Fruit fly (Drosophila melanogaster): ENCODE measurements around the gene CG3652.

The CG3652 gene

dm6 chr2L:4377747-4378146 is 15.9 kb downstream of the CG3652 start:
- TF ChIP-seq CG9705 (GFP tag; optimal IDR thresholded peaks at IDR 0.05), result no peak
- no peak for TF ChIP-seq CrebA (GFP tag; optimal IDR thresholded peaks at IDR 0.05; ENCODE audit: borderline replicate concordance)
- TF ChIP-seq Abd-B (GFP tag; optimal IDR thresholded peaks at IDR 0.05), result no peak
- no peak for TF ChIP-seq dmrt93B (GFP tag; optimal IDR thresholded peaks at IDR 0.05)
- TF ChIP-seq foxo (GFP tag; optimal IDR thresholded peaks at IDR 0.05), result no peak
- TF ChIP-seq br (GFP tag; optimal IDR thresholded peaks at IDR 0.05), result no peak
- TF ChIP-seq Myc (optimal IDR thresholded peaks at IDR 0.05), result no peak
- TF ChIP-seq OdsH (GFP tag; optimal IDR thresholded peaks at IDR 0.05), result no peak
- no peak for TF ChIP-seq N (GFP tag; optimal IDR thresholded peaks at IDR 0.05)
- no peak for TF ChIP-seq rgr (GFP tag; optimal IDR thresholded peaks at IDR 0.05)
- no peak for TF ChIP-seq pan (optimal IDR thresholded peaks at IDR 0.05)
- TF ChIP-seq GATAd (GFP tag; optimal IDR thresholded peaks at IDR 0.05), result no peak
- TF ChIP-seq jim (GFP tag; optimal IDR thresholded peaks at IDR 0.05), result no peak

dm6 chr2L:4375035-4376009 is 18.4 kb downstream of the CG3652 start:
- TF ChIP-seq lola (GFP tag; optimal IDR thresholded peaks at IDR 0.05) (no peak), psq (GFP tag; optimal IDR thresholded peaks at IDR 0.05) (peak; percentile 18), dl (GFP tag; optimal IDR thresholded peaks at IDR 0.05; ENCODE audit: insufficient read depth in 1 of 2, partially characterized antibody in 2 of 2) (no peak), Hr78 (GFP tag; optimal IDR thresholded peaks at IDR 0.05) (no peak)

dm6 chr2L:4372802-4373570 is 20.7 kb downstream of the CG3652 start:
- TF ChIP-seq Sp1 (GFP tag; optimal IDR thresholded peaks at IDR 0.05) (no peak), Hr78 (GFP tag; optimal IDR thresholded peaks at IDR 0.05) (no peak), Rel (GFP tag; optimal IDR thresholded peaks at IDR 0.05) (no peak), Rel (tag; optimal IDR thresholded peaks at IDR 0.05) (no peak), brk (GFP tag; optimal IDR thresholded peaks at IDR 0.05) (no peak), dl (GFP tag; optimal IDR thresholded peaks at IDR 0.05; ENCODE audit: insufficient read depth in 1 of 2, partially characterized antibody in 2 of 2) (no peak), dsf (GFP tag; optimal IDR thresholded peaks at IDR 0.05; ENCODE audit: borderline replicate concordance) (no peak), N (GFP tag; optimal IDR thresholded peaks at IDR 0.05) (no peak), OdsH (GFP tag; optimal IDR thresholded peaks at IDR 0.05) (no peak)

dm6 chr2L:4371516-4372136 is 22.1 kb downstream of the CG3652 start:
- TF ChIP-seq ey (GFP tag; optimal IDR thresholded peaks at IDR 0.05), result peak; percentile 37
- TF ChIP-seq psq (GFP tag; optimal IDR thresholded peaks at IDR 0.05), result peak; percentile 68
- peak; percentile 41 for TF ChIP-seq Jra (GFP tag; optimal IDR thresholded peaks at IDR 0.05)
- no peak for TF ChIP-seq GATAd (GFP tag; optimal IDR thresholded peaks at IDR 0.05)
- TF ChIP-seq Vsx2 (GFP tag; optimal IDR thresholded peaks at IDR 0.05; ENCODE audit: partially characterized antibody), result peak; percentile 65
- peak in 1 of 2 experiments; percentile 72 for TF ChIP-seq foxo (GFP tag; optimal IDR thresholded peaks at IDR 0.05)
- peak in 1 of 2 experiments; percentile 24 for TF ChIP-seq dl (GFP tag; optimal IDR thresholded peaks at IDR 0.05; ENCODE audit: insufficient read depth in 1 of 2, partially characterized antibody in 2 of 2)
- TF ChIP-seq usp (GFP tag; optimal IDR thresholded peaks at IDR 0.05), result no peak
- TF ChIP-seq N (GFP tag; optimal IDR thresholded peaks at IDR 0.05), result peak; percentile 50
- peak; percentile 74 for TF ChIP-seq woc (GFP tag; optimal IDR thresholded peaks at IDR 0.05)
- TF ChIP-seq sage (GFP tag; optimal IDR thresholded peaks at IDR 0.05), result peak; percentile 30
- peak; percentile 27 for TF ChIP-seq dmrt93B (GFP tag; optimal IDR thresholded peaks at IDR 0.05)
- peak; percentile 76 for TF ChIP-seq Sp1 (GFP tag; optimal IDR thresholded peaks at IDR 0.05)
- no peak for TF ChIP-seq sv (GFP tag; optimal IDR thresholded peaks at IDR 0.05)
- no peak for TF ChIP-seq CG32264 (GFP tag; optimal IDR thresholded peaks at IDR 0.05)
- TF ChIP-seq br (GFP tag; optimal IDR thresholded peaks at IDR 0.05), result peak; percentile 57
- peak; percentile 67 for TF ChIP-seq OdsH (GFP tag; optimal IDR thresholded peaks at IDR 0.05)
- peak; percentile 58 for TF ChIP-seq Dif (GFP tag; optimal IDR thresholded peaks at IDR 0.05; ENCODE audit: partially characterized antibody)
- TF ChIP-seq Hnf4 (GFP tag; optimal IDR thresholded peaks at IDR 0.05), result peak; percentile 17
- peak; percentile 37 for TF ChIP-seq CG9705 (GFP tag; optimal IDR thresholded peaks at IDR 0.05)
- TF ChIP-seq h (GFP tag; optimal IDR thresholded peaks at IDR 0.05), result peak; percentile 66
- TF ChIP-seq rgr (GFP tag; optimal IDR thresholded peaks at IDR 0.05), result peak; percentile 67
- peak; percentile 73 for TF ChIP-seq HLH106 (tag; optimal IDR thresholded peaks at IDR 0.05)
- TF ChIP-seq Hr83 (GFP tag; optimal IDR thresholded peaks at IDR 0.05; ENCODE audit: poor library complexity, severe bottlenecking), result peak; percentile 68
- no peak for TF ChIP-seq Hr78 (GFP tag; optimal IDR thresholded peaks at IDR 0.05)
- peak; percentile 52 for TF ChIP-seq fru (GFP tag; optimal IDR thresholded peaks at IDR 0.05)
